Fruit fly (Drosophila melanogaster) whole organism, embryonic: Measurements from ENCODE around the gene Bub1.

Experiments used
- Asciz ChIP-seq: fragments of 200-800 bp; sonication (Bioruptor generic); optimal IDR thresholded peaks from 2 replicates; lab custom pipeline; 2017; ENCODE audit warnings: missing biosample characterization, mild to moderate bottlenecking, missing genetic modification characterization, missing genetic modification reagents
- Bdp1 ChIP-seq: fragments of 200-800 bp; sonication (Bioruptor generic); optimal IDR thresholded peaks from 3 replicates; lab custom pipeline; 2016; ENCODE audit warnings: missing biosample characterization, missing genetic modification characterization
- BtbVII ChIP-seq: fragments of 200-800 bp; sonication (Bioruptor generic); optimal IDR thresholded peaks from 3 replicates; lab custom pipeline; 2017; ENCODE audit warnings: missing biosample characterization, mild to moderate bottlenecking, missing genetic modification characterization
- CG10321 ChIP-seq: fragments of 200-800 bp; sonication (Bioruptor generic); IDR thresholded peaks from 2 replicates; pipeline ENCODE4 v1.3.6; 2022; ENCODE audit warnings: missing biosample characterization, missing genetic modification characterization
- CG10979 ChIP-seq: fragments of 200-800 bp; sonication (Bioruptor generic); optimal IDR thresholded peaks from 2 replicates; lab custom pipeline; 2018; ENCODE audit warnings: missing biosample characterization, mild to moderate bottlenecking, missing genetic modification characterization, moderate library complexity
- CG11504 ChIP-seq: fragments of 200-800 bp; sonication (Bioruptor generic); optimal IDR thresholded peaks from 3 replicates; lab custom pipeline; 2019; ENCODE audit warnings: missing biosample characterization, mild to moderate bottlenecking, missing genetic modification characterization, moderate library complexity
- CG12391 ChIP-seq: fragments of 200-800 bp; sonication (Bioruptor generic); optimal IDR thresholded peaks from 3 replicates; lab custom pipeline; 2018; ENCODE audit warnings: missing biosample characterization, mild to moderate bottlenecking, missing genetic modification characterization, moderate library complexity
- CG13123 ChIP-seq: fragments of 200-800 bp; sonication (Bioruptor generic); optimal IDR thresholded peaks from 2 replicates; lab custom pipeline; 2016; ENCODE audit warnings: missing biosample characterization, missing genetic modification characterization
- CG13287 ChIP-seq: fragments of 200-800 bp; sonication (Bioruptor generic); IDR thresholded peaks from 2 replicates; pipeline ENCODE4 v1.3.6; 2022; ENCODE audit warnings: missing biosample characterization, missing genetic modification characterization; ENCODE audit not compliant: partially characterized antibody
- CG13424 ChIP-seq: fragments of 200-800 bp; sonication (Bioruptor generic); optimal IDR thresholded peaks from 2 replicates; lab custom pipeline; 2019; ENCODE audit warnings: missing biosample characterization, mild to moderate bottlenecking, missing genetic modification characterization, moderate library complexity
- CG17385 ChIP-seq: fragments of 200-800 bp; sonication (Bioruptor generic); optimal IDR thresholded peaks from 3 replicates; lab custom pipeline; 2018; ENCODE audit warnings: missing biosample characterization, mild to moderate bottlenecking, missing genetic modification characterization
- CG2199 ChIP-seq: fragments of 200-800 bp; sonication (Bioruptor generic); IDR thresholded peaks from 3 replicates; pipeline ENCODE4 v1.3.6; 2022; ENCODE audit warnings: missing biosample characterization, missing genetic modification characterization
- CG2678 ChIP-seq: fragments of 200-800 bp; sonication (Bioruptor generic); optimal IDR thresholded peaks from 3 replicates; lab custom pipeline; 2019; ENCODE audit warnings: missing biosample characterization, mild to moderate bottlenecking, missing genetic modification characterization, moderate library complexity
- CG30431 ChIP-seq: fragments of 200-800 bp; sonication (Bioruptor generic); optimal IDR thresholded peaks from 2 replicates; lab custom pipeline; 2017; ENCODE audit warnings: missing biosample characterization, missing genetic modification characterization
- CG33213 ChIP-seq: fragments of 200-800 bp; sonication (Bioruptor generic); optimal IDR thresholded peaks from 3 replicates; lab custom pipeline; 2016; ENCODE audit warnings: missing biosample characterization, missing genetic modification characterization
- CG3726 ChIP-seq: fragments of 200-800 bp; sonication (Bioruptor generic); IDR thresholded peaks from 3 replicates; pipeline ENCODE4, ENCODE4 v1.3.6; 2022; ENCODE audit warnings: missing biosample characterization, missing genetic modification characterization
- CG3995 ChIP-seq: fragments of 200-800 bp; sonication (Bioruptor generic); optimal IDR thresholded peaks from 3 replicates; lab custom pipeline; 2016; ENCODE audit warnings: missing biosample characterization, missing genetic modification characterization
- CG5245 ChIP-seq: fragments of 200-800 bp; sonication (Bioruptor generic); optimal IDR thresholded peaks from 3 replicates; lab custom pipeline; 2016; ENCODE audit warnings: missing biosample characterization, missing genetic modification characterization
- CG7786 ChIP-seq: fragments of 200-800 bp; sonication (Bioruptor generic); optimal IDR thresholded peaks from 2 replicates; lab custom pipeline; 2016; ENCODE audit warnings: missing biosample characterization, missing genetic modification characterization
- CG7928 ChIP-seq: fragments of 200-800 bp; sonication (Bioruptor generic); optimal IDR thresholded peaks from 2 replicates; lab custom pipeline; 2017; ENCODE audit warnings: missing biosample characterization, mild to moderate bottlenecking, missing genetic modification characterization
- CG8359 ChIP-seq: fragments of 200-800 bp; sonication (Bioruptor generic); optimal IDR thresholded peaks from 2 replicates; lab custom pipeline; 2017; ENCODE audit warnings: missing biosample characterization, mild to moderate bottlenecking, missing genetic modification characterization, borderline replicate concordance
- CG8924 ChIP-seq: fragments of 200-800 bp; optimal IDR thresholded peaks from 3 replicates; lab custom pipeline; 2019; ENCODE audit warnings: missing biosample characterization, mild to moderate bottlenecking, missing genetic modification characterization, moderate library complexity
- CG9215 ChIP-seq: fragments of 200-800 bp; sonication (Bioruptor generic); IDR thresholded peaks from 2 replicates; pipeline ENCODE4 v1.3.6; 2022; ENCODE audit warnings: missing biosample characterization, missing genetic modification characterization
- CTCF ChIP-seq: fragments of 200-800 bp; sonication (Bioruptor generic); optimal IDR thresholded peaks from 2 replicates; lab custom pipeline; 2017; ENCODE audit warnings: missing biosample characterization, mild to moderate bottlenecking, missing genetic modification characterization, moderate library complexity
- D19A ChIP-seq: fragments of 200-800 bp; optimal IDR thresholded peaks from 3 replicates; lab custom pipeline; 2019; ENCODE audit warnings: missing biosample characterization, mild to moderate bottlenecking, missing genetic modification characterization, moderate library complexity
- Dip3 ChIP-seq: fragments of 200-800 bp; sonication (Bioruptor generic); optimal IDR thresholded peaks from 3 replicates; lab custom pipeline; 2016; ENCODE audit warnings: missing biosample characterization, missing genetic modification characterization
- E2f2 ChIP-seq: fragments of 200-800 bp; sonication (Bioruptor generic); IDR thresholded peaks from 2 replicates; pipeline ENCODE4 v1.3.6; 2022; ENCODE audit warnings: missing biosample characterization, missing genetic modification characterization
- GATAe ChIP-seq: fragments of 200-800 bp; sonication (Bioruptor generic); conservative IDR thresholded peaks from 2 replicates; pipeline ENCODE4 v1.3.6; 2022; ENCODE audit warnings: missing biosample characterization, missing genetic modification characterization
- HLH3B ChIP-seq: fragments of 200-800 bp; sonication (Bioruptor generic); IDR thresholded peaks from 2 replicates; pipeline ENCODE4 v1.3.6; 2022; ENCODE audit warnings: missing biosample characterization, missing genetic modification characterization
- HLH54F ChIP-seq: fragments of 200-800 bp; sonication (Bioruptor generic); optimal IDR thresholded peaks from 3 replicates; lab custom pipeline; 2016; ENCODE audit warnings: missing biosample characterization, missing genetic modification characterization
- Hr39 ChIP-seq: fragments of >200 bp; optimal IDR thresholded peaks from 2 replicates; lab custom pipeline; 2017
- Nf-YA ChIP-seq: fragments of 200-800 bp; sonication (Bioruptor generic); IDR thresholded peaks from 2 replicates; pipeline ENCODE4 v1.3.6; 2022; ENCODE audit warnings: missing biosample characterization, missing genetic modification characterization
- Sox102F ChIP-seq: fragments of 200-800 bp; sonication (Bioruptor generic); optimal IDR thresholded peaks from 2 replicates; lab custom pipeline; 2018; ENCODE audit warnings: missing biosample characterization, mild to moderate bottlenecking, missing genetic modification characterization, moderate library complexity
- Sry-β ChIP-seq: fragments of 200-800 bp; sonication (Bioruptor generic); optimal IDR thresholded peaks from 2 replicates; lab custom pipeline; 2018; ENCODE audit warnings: missing biosample characterization, mild to moderate bottlenecking, missing genetic modification characterization, moderate library complexity
- TFAM ChIP-seq: fragments of 200-800 bp; sonication (Bioruptor generic); optimal IDR thresholded peaks from 2 replicates; lab custom pipeline; 2017; ENCODE audit warnings: missing biosample characterization, missing genetic modification characterization, inconsistent platforms
- Trl ChIP-seq, 3 experiments: fragments of >200 bp in 2 of 3; fragments of 200-800 bp in 1 of 3; sonication (Bioruptor generic) in 1 of 3; optimal IDR thresholded peaks; 2 replicates in 1 of 3; 3 replicates in 2 of 3; lab custom pipeline; 2016 to 2017; ENCODE audit warnings: missing biosample characterization in 1 of 3, missing genetic modification characterization in 1 of 3
- al ChIP-seq: fragments of 200-800 bp; sonication (Bioruptor generic); IDR thresholded peaks from 2 replicates; pipeline ENCODE4 v1.3.6; 2022; ENCODE audit warnings: missing biosample characterization, missing genetic modification characterization
- bab2 ChIP-seq: fragments of 200-800 bp; sonication (Bioruptor generic); optimal IDR thresholded peaks from 2 replicates; lab custom pipeline; 2016; ENCODE audit warnings: missing biosample characterization, missing genetic modification characterization
- caup ChIP-seq: fragments of 200-800 bp; sonication (Bioruptor generic); optimal IDR thresholded peaks from 3 replicates; lab custom pipeline; 2017; ENCODE audit warnings: missing biosample characterization, mild to moderate bottlenecking, missing genetic modification characterization, moderate library complexity; ENCODE audit not compliant: severe bottlenecking
- ci ChIP-seq: fragments of 200-800 bp; sonication (Bioruptor generic); IDR thresholded peaks from 3 replicates; pipeline ENCODE4 v1.3.6; 2022; ENCODE audit warnings: missing biosample characterization, missing genetic modification characterization
- corto ChIP-seq: fragments of 200-800 bp; sonication (Bioruptor generic); optimal IDR thresholded peaks from 2 replicates; lab custom pipeline; 2016; ENCODE audit warnings: missing biosample characterization, mild to moderate bottlenecking, missing genetic modification characterization, moderate library complexity
- dimm ChIP-seq: fragments of 200-800 bp; sonication (Bioruptor generic); IDR thresholded peaks from 2 replicates; pipeline ENCODE4 v1.3.6; 2022; ENCODE audit warnings: missing biosample characterization, missing genetic modification characterization
- dysf ChIP-seq: fragments of 200-800 bp; sonication (Bioruptor generic); IDR thresholded peaks from 3 replicates; pipeline ENCODE4 v1.3.6; 2022; ENCODE audit warnings: missing biosample characterization, missing genetic modification characterization
- fd64A ChIP-seq: fragments of 200-800 bp; sonication (Bioruptor generic); optimal IDR thresholded peaks from 3 replicates; lab custom pipeline; 2018; ENCODE audit warnings: missing biosample characterization, mild to moderate bottlenecking, missing genetic modification characterization
- ftz-f1 ChIP-seq: fragments of 200-800 bp; sonication (Bioruptor generic); optimal IDR thresholded peaks from 2 replicates; lab custom pipeline; 2016; ENCODE audit warnings: missing biosample characterization, missing genetic modification characterization
- h ChIP-seq: fragments of >200 bp; optimal IDR thresholded peaks from 2 replicates; lab custom pipeline; 2017
- nerfin-1 ChIP-seq: fragments of 200-800 bp; sonication (Bioruptor generic); optimal IDR thresholded peaks from 3 replicates; lab custom pipeline; 2019; ENCODE audit warnings: missing biosample characterization, mild to moderate bottlenecking, missing genetic modification characterization, moderate library complexity
- p53 ChIP-seq: fragments of 200-800 bp; sonication (Bioruptor generic); optimal IDR thresholded peaks from 2 replicates; lab custom pipeline; 2016; ENCODE audit warnings: missing biosample characterization, missing genetic modification characterization
- shn ChIP-seq: fragments of 200-800 bp; sonication (Bioruptor generic); optimal IDR thresholded peaks from 3 replicates; lab custom pipeline; 2016; ENCODE audit warnings: missing biosample characterization, missing genetic modification characterization

The Bub1 gene

DNA sequence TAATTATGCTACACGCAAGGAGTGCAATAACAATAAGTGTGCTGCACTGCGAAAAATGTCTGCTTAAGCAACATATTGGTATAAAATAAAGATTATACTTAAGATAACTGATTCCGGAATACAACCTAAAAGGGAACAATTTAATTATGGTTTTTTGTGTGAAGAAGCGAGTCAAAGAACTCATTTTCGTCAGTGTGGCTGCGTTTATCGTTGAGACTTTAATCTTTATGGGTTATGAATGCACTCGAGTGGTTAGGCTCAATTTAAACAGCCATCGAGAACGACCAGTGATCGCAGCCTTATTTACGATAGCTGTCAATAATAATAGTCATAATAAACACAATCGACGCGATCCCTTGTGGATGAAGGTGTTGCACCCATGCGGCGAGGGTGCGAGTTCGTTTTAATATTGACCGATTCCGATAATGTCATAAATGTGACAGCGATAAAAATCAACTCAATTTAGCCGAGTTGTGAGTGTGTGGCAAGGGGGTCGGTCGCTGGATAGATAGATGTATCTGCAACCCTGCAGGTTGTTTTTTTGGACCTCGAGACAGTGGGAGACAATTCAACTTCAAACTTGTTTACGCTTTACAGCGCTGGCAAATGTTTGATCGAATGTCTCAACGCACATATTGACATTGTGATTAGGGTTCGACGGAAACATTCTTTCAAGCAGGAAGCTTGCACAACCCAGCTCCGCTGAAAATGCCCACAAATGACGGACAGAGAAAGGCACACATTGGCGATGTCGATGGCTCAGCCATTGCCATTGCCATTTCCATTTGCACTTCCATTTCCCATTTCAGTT is 22.4 kb upstream of the Bub1 start (continued):
- TF ChIP-seq CG2199, result no peak
- no peak for TF ChIP-seq CG13287 (GFP tag; lab: Robert Waterston, UW)
- TF ChIP-seq ftz-f1, result no peak
- no peak for TF ChIP-seq h (lab: Kevin White, UChicago)
- TF ChIP-seq HLH54F (GFP tag; lab: Kevin White, UChicago), result no peak
- peak; percentile 6 for TF ChIP-seq CG13123 (GFP tag; lab: Kevin White, UChicago)
- no peak for TF ChIP-seq Hr39
- peak; percentile 44; the same call in 1 of the 2 replicates for TF ChIP-seq HLH3B (GFP tag; lab: Robert Waterston, UW)
- 0 out of 2 replicates have a peak, but pooled peaks have one; percentile 14 for TF ChIP-seq E2f2 (GFP tag; lab: Robert Waterston, UW)
- TF ChIP-seq dimm (GFP tag; lab: Robert Waterston, UW), result peak; percentile 54; the same call in 1 of the 2 replicates
- peak; percentile 43 for TF ChIP-seq Asciz (GFP tag; lab: Kevin White, UChicago)
- no peak for TF ChIP-seq CG9215 (GFP tag; lab: Robert Waterston, UW)
- no peak for TF ChIP-seq Trl (optimal IDR thresholded peaks at IDR 0.05; lab: Kevin White, UChicago)
- TF ChIP-seq Trl (GFP tag; optimal IDR thresholded peaks at IDR 0.05; lab: Kevin White, UChicago), result peak; percentile 48
- peak; percentile 37; the same call in 1 of the 2 replicates for TF ChIP-seq GATAe
- peak; percentile 79 for TF ChIP-seq corto (GFP tag; lab: Kevin White, UChicago)
- no peak for TF ChIP-seq CG7786 (GFP tag; lab: Kevin White, UChicago)
- TF ChIP-seq CG30431 (GFP tag; lab: Kevin White, UChicago), result peak; percentile 5
- no peak for TF ChIP-seq CG7928
- TF ChIP-seq CG12391 (tag; lab: Kevin White, UChicago), result peak; percentile 39
- TF ChIP-seq caup, result no peak
- peak; percentile 36 for TF ChIP-seq Bdp1 (GFP tag; lab: Kevin White, UChicago)
- TF ChIP-seq nerfin-1 (tag; lab: Kevin White, UChicago), result peak; percentile 40
- TF ChIP-seq TFAM (GFP tag; lab: Kevin White, UChicago), result peak; percentile 51
- TF ChIP-seq CG13424 (tag; lab: Kevin White, UChicago), result peak; percentile 34
- TF ChIP-seq BtbVII, result peak; percentile 25
- peak; percentile 60 for TF ChIP-seq CG10979
- TF ChIP-seq CG11504 (tag; lab: Kevin White, UChicago), result peak; percentile 64
- TF ChIP-seq al (GFP tag; lab: Robert Waterston, UW), result no peak
- 0 out of 3 replicates have a peak, but pooled peaks have one; percentile 22 for TF ChIP-seq CG3726 (GFP tag; lab: Robert Waterston, UW)
- peak; percentile 33; the same call in 2 of the 3 replicates for TF ChIP-seq ci (GFP tag; lab: Robert Waterston, UW)
- no peak for TF ChIP-seq Dip3
- 0 out of 2 replicates have a peak, but pooled peaks have one; percentile 16 for TF ChIP-seq CG10321 (GFP tag; lab: Robert Waterston, UW)
- no peak for TF ChIP-seq shn (GFP tag; lab: Kevin White, UChicago)
- TF ChIP-seq CG8924 (tag; lab: Kevin White, UChicago), result peak; percentile 41
- TF ChIP-seq CG8359 (GFP tag; lab: Kevin White, UChicago), result peak; percentile 54
- 0 out of 2 replicates have a peak, but pooled peaks have one; percentile 18 for TF ChIP-seq Nf-YA
- TF ChIP-seq CG3995 (GFP tag; lab: Kevin White, UChicago), result no peak
- TF ChIP-seq CTCF (GFP tag; lab: Kevin White, UChicago), result no peak
- TF ChIP-seq bab2, result peak; percentile 37
- peak; percentile 11 for TF ChIP-seq CG17385
- TF ChIP-seq CG2678, result peak; percentile 34
- TF ChIP-seq p53 (GFP tag; lab: Kevin White, UChicago), result peak; percentile 5
- peak; percentile 4 for TF ChIP-seq CG5245 (GFP tag; lab: Kevin White, UChicago)
- TF ChIP-seq CG33213 (GFP tag; lab: Kevin White, UChicago), result peak; percentile 21
- peak; percentile 51 for TF ChIP-seq Sox102F
- peak; percentile 75 for TF ChIP-seq fd64A
- TF ChIP-seq dysf, result peak; percentile 50; the same call in 1 of the 3 replicates
- TF ChIP-seq Sry-β, result peak; percentile 44
- peak; percentile 27 for TF ChIP-seq D19A (tag; lab: Kevin White, UChicago)
